Worm (Caenorhabditis elegans) whole organism, early embryonic: Measurements from ENCODE around the gene C25F9.11.

Experiments used
- B0310.2 ChIP-seq: sonication (generic microtip); optimal IDR thresholded peaks from 2 replicates; lab custom pipeline; 2016; ENCODE audit warnings: mild to moderate bottlenecking, missing genetic modification characterization, missing compliant biosample characterization
- F13C5.2 ChIP-seq: sonication (generic microtip); optimal IDR thresholded peaks from 2 replicates; lab custom pipeline; 2017; ENCODE audit warnings: mild to moderate bottlenecking, missing genetic modification characterization, inconsistent platforms, missing compliant biosample characterization
- aly-1 ChIP-seq: sonication (generic microtip); optimal IDR thresholded peaks from 2 replicates; lab custom pipeline; 2016; ENCODE audit warnings: missing genetic modification characterization, missing compliant biosample characterization
- ama-1 ChIP-seq: fragments of 150-350 bp; optimal IDR thresholded peaks from 2 replicates; lab custom pipeline; 2014
- ceh-13 ChIP-seq: fragments of 200-800 bp; sonication (Bioruptor generic); optimal IDR thresholded peaks from 2 replicates; lab custom pipeline; 2018; ENCODE audit warnings: mild to moderate bottlenecking, missing genetic modification characterization, missing compliant biosample characterization
- ceh-36 ChIP-seq: sonication (generic microtip); optimal IDR thresholded peaks from 2 replicates; lab custom pipeline; 2016; ENCODE audit warnings: missing genetic modification characterization, inconsistent platforms, missing compliant biosample characterization
- ets-7 ChIP-seq: sonication (generic microtip); optimal IDR thresholded peaks from 2 replicates; lab custom pipeline; 2016; ENCODE audit warnings: missing genotype, missing genetic modification characterization, missing compliant biosample characterization
- flt-1 ChIP-seq: fragments of 200-800 bp; sonication (Bioruptor generic); IDR thresholded peaks from 2 replicates; pipeline ENCODE4 v1.3.6; 2022; ENCODE audit warnings: missing genetic modification characterization, missing compliant biosample characterization
- hmbx-1 ChIP-seq: sonication (generic microtip); optimal IDR thresholded peaks from 2 replicates; lab custom pipeline; 2016; ENCODE audit warnings: mild to moderate bottlenecking, missing genetic modification characterization, missing compliant biosample characterization
- hmg-4 ChIP-seq: fragments of 200-800 bp; sonication (Bioruptor generic); optimal IDR thresholded peaks from 2 replicates; lab custom pipeline; 2018; ENCODE audit warnings: mild to moderate bottlenecking, missing genetic modification characterization, missing compliant biosample characterization
- hnd-1 ChIP-seq: sonication (generic microtip); optimal IDR thresholded peaks from 2 replicates; lab custom pipeline; 2016; ENCODE audit warnings: missing genetic modification characterization, missing compliant biosample characterization
- pes-1 ChIP-seq: fragments of 200-800 bp; sonication (Bioruptor generic); IDR thresholded peaks from 2 replicates; pipeline ENCODE4 v1.3.6; 2022; ENCODE audit warnings: missing genetic modification reagents, missing genetic modification characterization, missing compliant biosample characterization
- scrt-1 ChIP-seq: fragments of 200-800 bp; sonication (Bioruptor generic); IDR thresholded peaks from 2 replicates; pipeline ENCODE4 v1.3.6; 2022; ENCODE audit warnings: missing genetic modification characterization, missing compliant biosample characterization
- sea-1 ChIP-seq: fragments of 200-800 bp; sonication (Bioruptor generic); conservative IDR thresholded peaks from 2 replicates; pipeline ENCODE4 v1.3.6; 2022; ENCODE audit warnings: missing genetic modification characterization, missing compliant biosample characterization
- tbx-11 ChIP-seq: fragments of 200-800 bp; sonication (Bioruptor generic); IDR thresholded peaks from 2 replicates; pipeline ENCODE4 v1.3.6; 2022; ENCODE audit warnings: missing genetic modification characterization, missing compliant biosample characterization
- tbx-37 ChIP-seq: fragments of 200-800 bp; sonication (Bioruptor generic); conservative IDR thresholded peaks from 2 replicates; pipeline ENCODE4 v1.3.6; 2022; ENCODE audit warnings: missing genetic modification reagents, missing genetic modification characterization, missing compliant biosample characterization
- tra-4 ChIP-seq: sonication (generic microtip); optimal IDR thresholded peaks from 2 replicates; lab custom pipeline; 2017; ENCODE audit warnings: missing genetic modification characterization, missing compliant biosample characterization

C25F9.11 gene

DNA sequence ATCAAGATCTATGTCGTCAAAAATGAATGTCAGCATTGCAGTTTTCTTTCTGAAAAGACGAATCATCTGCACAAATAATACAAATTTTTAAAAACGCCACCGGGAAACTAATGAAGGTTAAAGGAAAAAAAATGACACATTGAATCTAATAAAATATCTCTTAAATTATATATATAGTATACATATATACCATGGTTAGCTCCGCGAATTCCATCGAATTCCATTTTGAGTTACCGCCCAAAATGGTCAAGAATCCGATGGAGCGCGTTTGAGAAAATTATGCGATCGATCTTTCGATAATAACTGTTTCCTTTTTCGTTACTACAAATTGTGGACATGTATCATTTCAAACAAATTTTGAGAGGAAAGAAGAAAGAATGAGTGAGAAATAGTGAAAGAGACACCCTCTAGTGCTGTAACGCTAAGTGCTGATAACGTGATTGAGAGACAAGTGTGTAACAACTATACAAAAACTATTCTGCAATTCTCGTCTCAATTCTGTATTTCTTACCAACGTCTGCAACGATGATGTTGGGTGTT lies 27.5 kb downstream of the C25F9.11 start, which contains the start of the genes C25F9.6 and C25F9.10:
Gene C25F9.6 (minus strand): TSS at position 51 of the 540 bp plus-strand sequence.
Gene C25F9.10 (plus strand): TSS at position 454 of the 540 bp plus-strand sequence.
- TF ChIP-seq tbx-37 (GFP tag; lab: Robert Waterston, UW) (no peak), tbx-11 (GFP tag; lab: Robert Waterston, UW) (no peak), ets-7 (tag; lab: Kevin White, UChicago) (no peak), hmg-4 (no peak), hmbx-1 (tag; lab: Kevin White, UChicago) (no peak), aly-1 (tag; lab: Kevin White, UChicago) (no peak), sea-1 (GFP tag; lab: Robert Waterston, UW) (no peak), F13C5.2 (tag; lab: Kevin White, UChicago) (no peak), B0310.2 (tag; lab: Kevin White, UChicago) (no peak), scrt-1 (GFP tag; lab: Robert Waterston, UW) (no peak), tra-4 (no peak)

DNA sequence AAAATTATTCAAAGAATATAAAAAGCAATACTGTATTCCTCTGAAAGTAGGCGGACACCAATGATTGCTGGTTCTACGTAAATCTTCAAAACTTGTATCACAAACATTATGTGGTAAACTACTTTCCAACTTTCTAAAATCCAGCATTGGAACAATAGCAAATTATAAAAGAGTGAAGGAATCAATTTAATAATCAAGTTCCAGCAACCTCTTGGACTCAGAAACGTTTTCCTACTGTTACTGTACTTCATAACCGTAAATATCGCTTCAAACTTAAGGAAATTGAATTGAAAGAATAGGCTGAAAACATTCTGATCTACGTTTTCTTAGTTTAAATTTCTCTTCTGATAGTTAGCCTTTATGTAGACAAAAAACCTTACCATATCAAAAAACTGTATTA lies 29.3 kb downstream of the C25F9.11 start:
- TF ChIP-seq hmbx-1 (tag; lab: Kevin White, UChicago) = no peak
- TF ChIP-seq F13C5.2 (tag; lab: Kevin White, UChicago) = no peak
- TF ChIP-seq hmg-4 = no peak

DNA sequence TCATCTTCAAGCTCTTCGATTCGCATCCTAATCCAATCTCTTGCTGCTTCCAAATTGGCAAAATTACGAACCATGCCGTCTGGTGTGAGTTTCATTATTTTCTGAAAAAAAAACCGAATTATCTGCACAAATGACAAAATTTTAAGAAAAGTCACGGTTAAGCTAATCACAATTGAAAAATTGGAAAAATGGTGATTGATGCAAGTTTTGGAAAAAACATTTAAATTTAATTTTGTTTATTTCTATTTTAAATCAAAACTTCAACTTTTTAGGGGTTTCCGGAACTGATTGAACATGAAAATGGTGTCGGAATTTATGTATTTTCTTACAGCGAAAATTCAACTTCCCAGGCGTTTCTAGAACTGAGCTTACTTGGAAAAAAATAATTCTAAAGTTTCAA lies 30.0 kb downstream of the C25F9.11 start, which contains the start of gene C25F9.12:
Gene C25F9.12 (minus strand): TSS at position 101 of the 400 bp plus-strand sequence.
- no peak for TF ChIP-seq scrt-1 (GFP tag; lab: Robert Waterston, UW)
- no peak for TF ChIP-seq F13C5.2 (tag; lab: Kevin White, UChicago)
- no peak for TF ChIP-seq pes-1
- no peak for TF ChIP-seq hmg-4
- no peak for TF ChIP-seq hmbx-1 (tag; lab: Kevin White, UChicago)
- no peak for TF ChIP-seq tbx-11 (GFP tag; lab: Robert Waterston, UW)
- no peak for TF ChIP-seq flt-1 (GFP tag; lab: Robert Waterston, UW)
- TF ChIP-seq ama-1 (lab: Kevin White, UChicago) = no peak
- TF ChIP-seq B0310.2 (tag; lab: Kevin White, UChicago) = no peak
- TF ChIP-seq ets-7 (tag; lab: Kevin White, UChicago) = no peak
- TF ChIP-seq aly-1 (tag; lab: Kevin White, UChicago) = no peak
- TF ChIP-seq ceh-36 (tag; lab: Kevin White, UChicago) = no peak
- TF ChIP-seq tra-4 = no peak
- TF ChIP-seq ceh-13 (GFP tag; lab: Kevin White, UChicago) = no peak
- no peak for TF ChIP-seq sea-1 (GFP tag; lab: Robert Waterston, UW)
- TF ChIP-seq hnd-1 (tag; lab: Kevin White, UChicago) = no peak
- no peak for TF ChIP-seq tbx-37 (GFP tag; lab: Robert Waterston, UW)

DNA sequence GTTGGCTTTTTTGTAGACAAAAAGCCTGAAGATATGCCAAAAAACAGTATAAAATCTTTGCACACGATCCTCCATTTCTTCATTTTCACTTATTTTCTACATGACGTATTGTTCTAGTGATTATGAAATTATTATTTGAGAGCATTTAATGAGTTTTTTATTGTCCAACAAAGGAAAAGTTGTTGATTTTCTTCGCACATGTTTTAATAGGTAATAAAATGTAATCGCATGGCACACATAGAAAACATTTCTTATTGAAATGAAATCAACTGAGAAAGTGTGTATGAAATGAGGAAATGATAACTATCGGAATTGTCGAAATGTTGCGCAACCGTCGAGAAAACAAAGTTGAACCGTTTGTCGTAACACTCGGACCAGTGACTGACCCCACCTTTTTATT lies 31.4 kb downstream of the C25F9.11 start:
- TF ChIP-seq hmbx-1 (tag; lab: Kevin White, UChicago) (no peak), tbx-37 (GFP tag; lab: Robert Waterston, UW) (no peak), pes-1 (no peak), ets-7 (tag; lab: Kevin White, UChicago) (no peak), aly-1 (tag; lab: Kevin White, UChicago) (no peak), B0310.2 (tag; lab: Kevin White, UChicago) (no peak), ama-1 (lab: Kevin White, UChicago) (no peak)

DNA sequence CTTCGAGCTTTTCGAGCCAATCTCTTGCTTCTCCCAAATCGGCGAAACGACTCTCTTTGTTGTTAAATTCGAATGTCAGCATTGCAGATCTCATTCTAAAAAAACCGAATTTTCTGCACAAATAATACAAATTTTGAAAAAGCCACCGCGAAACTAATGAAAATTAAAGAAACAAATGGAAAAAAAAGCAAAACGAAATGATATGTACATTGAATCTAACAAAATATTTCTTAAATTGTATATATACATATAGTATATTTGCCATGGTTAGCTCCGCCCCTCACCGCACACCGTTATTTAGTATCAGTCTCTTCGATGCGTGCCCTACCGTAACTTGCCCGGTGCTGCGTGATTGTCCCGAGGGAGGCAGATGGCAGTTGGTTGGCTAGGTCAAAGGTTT lies 32.3 kb downstream of the C25F9.11 start, which contains the start of gene srw-86:
Gene srw-86 (minus strand): TSS at position 101 of the 400 bp plus-strand sequence.
- TF ChIP-seq scrt-1 (GFP tag; lab: Robert Waterston, UW) (no peak), hnd-1 (tag; lab: Kevin White, UChicago) (no peak), aly-1 (tag; lab: Kevin White, UChicago) (no peak), hmg-4 (no peak), tbx-37 (GFP tag; lab: Robert Waterston, UW) (no peak), tra-4 (no peak), tbx-11 (GFP tag; lab: Robert Waterston, UW) (no peak), ets-7 (tag; lab: Kevin White, UChicago) (no peak), F13C5.2 (tag; lab: Kevin White, UChicago) (no peak), flt-1 (GFP tag; lab: Robert Waterston, UW) (no peak), sea-1 (GFP tag; lab: Robert Waterston, UW) (no peak), ceh-13 (GFP tag; lab: Kevin White, UChicago) (no peak), ama-1 (lab: Kevin White, UChicago) (no peak), B0310.2 (tag; lab: Kevin White, UChicago) (no peak)

DNA sequence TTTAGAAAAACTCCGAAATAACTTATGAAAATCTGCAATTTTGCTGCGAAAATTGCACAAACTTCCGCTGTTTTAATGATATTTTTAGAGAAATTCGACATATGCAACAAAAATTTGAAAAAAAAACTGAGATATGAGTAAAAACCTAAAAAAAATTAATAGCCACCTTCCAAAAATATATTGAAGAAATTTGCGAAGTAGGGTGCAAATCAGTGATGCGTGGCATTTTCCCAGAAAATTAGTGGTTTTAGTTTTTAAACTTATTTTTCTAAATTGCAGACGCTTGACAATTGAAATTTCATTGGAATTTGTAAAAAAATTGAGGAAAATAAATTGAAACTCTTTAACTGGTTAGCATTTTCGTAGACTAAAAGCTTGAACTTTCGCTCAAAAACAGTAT lies 34.0 kb downstream of the C25F9.11 start, which contains the start of gene C25F9.13:
Gene C25F9.13 (minus strand): TSS at position 101 of the 400 bp plus-strand sequence.
- no peak for TF ChIP-seq B0310.2 (tag; lab: Kevin White, UChicago)
- TF ChIP-seq hnd-1 (tag; lab: Kevin White, UChicago) = no peak
- no peak for TF ChIP-seq ets-7 (tag; lab: Kevin White, UChicago)
- no peak for TF ChIP-seq scrt-1 (GFP tag; lab: Robert Waterston, UW)
- TF ChIP-seq F13C5.2 (tag; lab: Kevin White, UChicago) = no peak
- TF ChIP-seq hmg-4 = no peak
- TF ChIP-seq tbx-37 (GFP tag; lab: Robert Waterston, UW) = no peak
- TF ChIP-seq flt-1 (GFP tag; lab: Robert Waterston, UW) = no peak
- no peak for TF ChIP-seq ceh-36 (tag; lab: Kevin White, UChicago)
- no peak for TF ChIP-seq hmbx-1 (tag; lab: Kevin White, UChicago)
- TF ChIP-seq tra-4 = no peak
- TF ChIP-seq pes-1 = no peak
- no peak for TF ChIP-seq ceh-13 (GFP tag; lab: Kevin White, UChicago)
- no peak for TF ChIP-seq ama-1 (lab: Kevin White, UChicago)
- TF ChIP-seq sea-1 (GFP tag; lab: Robert Waterston, UW) = no peak
- TF ChIP-seq tbx-11 (GFP tag; lab: Robert Waterston, UW) = no peak
- no peak for TF ChIP-seq aly-1 (tag; lab: Kevin White, UChicago)

DNA sequence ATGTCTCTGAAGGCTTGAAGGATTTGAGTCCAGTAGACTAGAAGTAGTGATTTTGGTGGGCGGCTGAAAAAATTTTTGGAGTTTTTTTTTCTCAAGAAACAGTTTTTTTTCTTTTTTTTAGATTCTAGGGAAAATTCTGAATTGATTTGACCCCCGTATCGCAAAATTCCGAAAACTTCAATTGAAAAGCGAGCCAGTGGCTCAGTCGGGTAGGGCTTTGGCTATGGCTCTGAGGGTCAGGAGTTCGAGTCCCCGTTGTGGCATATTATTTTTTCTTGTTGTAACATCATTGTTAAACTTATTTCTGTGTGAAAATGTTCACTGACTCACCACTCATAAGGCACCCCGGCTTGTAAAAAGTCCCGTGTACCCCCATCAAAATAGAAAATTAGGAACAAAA lies 34.5 kb downstream of the C25F9.11 start:
- TF ChIP-seq sea-1 (GFP tag; lab: Robert Waterston, UW) = no peak
- no peak for TF ChIP-seq pes-1
- TF ChIP-seq flt-1 (GFP tag; lab: Robert Waterston, UW) = no peak
- TF ChIP-seq ceh-36 (tag; lab: Kevin White, UChicago) = no peak
- no peak for TF ChIP-seq B0310.2 (tag; lab: Kevin White, UChicago)
